Worm (Caenorhabditis elegans): ENCODE results near the gene Y57G11B.3.

The Y57G11B.3 gene

DNA sequence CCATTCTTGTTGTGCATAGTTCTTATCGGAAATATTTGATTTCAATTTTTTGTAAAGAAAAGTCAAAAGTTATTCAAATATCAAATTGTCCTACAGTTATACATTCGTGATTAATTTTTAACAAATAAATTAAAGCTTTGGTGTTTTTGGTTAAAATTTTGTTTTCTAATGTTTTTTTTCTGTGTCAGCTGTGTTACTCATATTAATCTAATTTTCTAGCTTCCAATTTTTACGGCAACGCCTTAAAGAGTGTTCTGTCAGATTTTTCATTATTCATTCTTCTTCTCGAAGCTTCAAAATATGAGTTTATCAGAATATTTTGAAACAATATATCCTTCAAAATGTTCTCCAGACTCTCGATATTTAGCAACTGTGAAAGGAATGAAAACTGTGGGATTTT lies 50.6 kb downstream of the Y57G11B.3 start, which contains the start of gene srh-63:
TSS of gene srh-63 (plus strand) at position 301 of the 400 bp plus-strand sequence.
- TF ChIP-seq akir-1 (GFP tag; optimal IDR thresholded peaks at IDR 0.05): no peak
- TF ChIP-seq lin-26 (GFP tag; IDR thresholded peaks at IDR 0.05): no peak
- no peak for TF ChIP-seq nhr-120 (GFP tag; IDR thresholded peaks at IDR 0.05)
- no peak for TF ChIP-seq hmg-20 (GFP tag; IDR thresholded peaks at IDR 0.05)
- no peak for TF ChIP-seq sea-2 (GFP tag; IDR thresholded peaks at IDR 0.05)
- TF ChIP-seq F39B2.1 (GFP tag; IDR thresholded peaks at IDR 0.05): no peak
